Fruit fly (Drosophila melanogaster): Measurements from ENCODE around the gene MME1.

Gene MME1

dm6 chr2L:7073011-7073410 is 45.7 kb downstream of the MME1 start:
- TF ChIP-seq CG8159 (tag; optimal IDR thresholded peaks at IDR 0.05), result peak; percentile 52
- peak; percentile 46 for TF ChIP-seq CG17806 (tag; optimal IDR thresholded peaks at IDR 0.05)
- no peak for TF ChIP-seq gl (tag; optimal IDR thresholded peaks at IDR 0.05)
- no peak for TF ChIP-seq CG13204 (GFP tag; optimal IDR thresholded peaks at IDR 0.05)
- TF ChIP-seq Pif1B (GFP tag; optimal IDR thresholded peaks at IDR 0.05), result no peak
- TF ChIP-seq D1 (tag; optimal IDR thresholded peaks at IDR 0.05), result no peak
- peak; percentile 68 for TF ChIP-seq CG8301 (tag; optimal IDR thresholded peaks at IDR 0.05)
- TF ChIP-seq CG12605 (GFP tag; IDR thresholded peaks at IDR 0.05), result no peak
- no peak for TF ChIP-seq CG10348 (GFP tag; IDR thresholded peaks at IDR 0.05)
- no peak for TF ChIP-seq Snoo (tag; optimal IDR thresholded peaks at IDR 0.05)
- peak; percentile 71; the same call in 2 of the 3 replicates for TF ChIP-seq CG4496 (GFP tag; IDR thresholded peaks at IDR 0.05)
- TF ChIP-seq CG9948 (tag; optimal IDR thresholded peaks at IDR 0.05), result peak; percentile 39
- peak; percentile 58 for TF ChIP-seq Pif1A (GFP tag; optimal IDR thresholded peaks at IDR 0.05)
- no peak for TF ChIP-seq rn (GFP tag; IDR thresholded peaks at IDR 0.05)
- no peak for TF ChIP-seq fd96Ca (GFP tag; IDR thresholded peaks at IDR 0.05)
- TF ChIP-seq EcR (GFP tag; optimal IDR thresholded peaks at IDR 0.05), result no peak
- TF ChIP-seq CG14655 (GFP tag; optimal IDR thresholded peaks at IDR 0.05), result peak; percentile 54
- TF ChIP-seq Ets98B (GFP tag; IDR thresholded peaks at IDR 0.05), result peak; percentile 76
- peak; percentile 69 for TF ChIP-seq CG32121 (GFP tag; IDR thresholded peaks at IDR 0.05)
- peak; percentile 17 for TF ChIP-seq CG15710 (tag; optimal IDR thresholded peaks at IDR 0.05)
- TF ChIP-seq CG34367 (tag; optimal IDR thresholded peaks at IDR 0.05), result no peak

dm6 chr2L:7076055-7076700 is 48.9 kb downstream of the MME1 start:
- TF ChIP-seq CG34367 (tag; optimal IDR thresholded peaks at IDR 0.05) (peak; percentile 91), CG17806 (tag; optimal IDR thresholded peaks at IDR 0.05) (peak; percentile 87), Pif1B (GFP tag; optimal IDR thresholded peaks at IDR 0.05) (peak; percentile 83), CG15710 (tag; optimal IDR thresholded peaks at IDR 0.05) (peak; percentile 95), Snoo (tag; optimal IDR thresholded peaks at IDR 0.05) (peak; percentile 37), Pif1A (GFP tag; optimal IDR thresholded peaks at IDR 0.05) (peak; percentile 86), CG8159 (tag; optimal IDR thresholded peaks at IDR 0.05) (peak; percentile 89), CG9948 (tag; optimal IDR thresholded peaks at IDR 0.05) (peak; percentile 84), D1 (tag; optimal IDR thresholded peaks at IDR 0.05) (peak; percentile 32), CG4496 (GFP tag; IDR thresholded peaks at IDR 0.05) (peak; percentile 87), CG12605 (GFP tag; IDR thresholded peaks at IDR 0.05) (peak; percentile 75), CG10348 (GFP tag; IDR thresholded peaks at IDR 0.05) (no peak), CG32121 (GFP tag; IDR thresholded peaks at IDR 0.05) (peak; percentile 52), CG8301 (tag; optimal IDR thresholded peaks at IDR 0.05) (peak; percentile 76), fd96Ca (GFP tag; IDR thresholded peaks at IDR 0.05) (peak; percentile 86), CG14655 (GFP tag; optimal IDR thresholded peaks at IDR 0.05) (peak; percentile 80), EcR (GFP tag; optimal IDR thresholded peaks at IDR 0.05) (peak; percentile 64), rn (GFP tag; IDR thresholded peaks at IDR 0.05) (peak; percentile 67), gl (tag; optimal IDR thresholded peaks at IDR 0.05) (peak; percentile 73), Ets98B (GFP tag; IDR thresholded peaks at IDR 0.05) (peak; percentile 81), CG13204 (GFP tag; optimal IDR thresholded peaks at IDR 0.05) (peak; percentile 77)

DNA sequence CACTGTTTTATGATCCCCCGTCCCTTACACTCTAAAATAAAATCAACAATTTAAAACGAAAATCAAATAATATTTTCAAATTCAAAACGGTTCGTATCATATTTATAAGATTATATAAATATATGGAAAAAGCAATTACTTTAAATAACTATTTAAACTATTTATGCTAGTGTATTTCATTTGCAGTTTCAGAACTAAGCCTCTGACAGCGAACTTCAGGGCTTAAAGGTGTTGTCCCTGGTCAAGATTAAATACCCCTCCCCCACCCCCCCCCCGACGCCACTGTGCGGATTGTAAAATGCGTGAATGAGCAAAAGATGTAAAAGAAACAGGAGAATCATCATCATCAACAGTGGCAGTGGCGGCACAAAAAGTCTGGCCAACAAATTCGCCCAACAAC is 49.5 kb downstream of the MME1 start:
- TF ChIP-seq CG14655 (GFP tag; optimal IDR thresholded peaks at IDR 0.05) (peak; percentile 3), CG15710 (tag; optimal IDR thresholded peaks at IDR 0.05) (peak; percentile 36), CG12605 (GFP tag; IDR thresholded peaks at IDR 0.05) (no peak), gl (tag; optimal IDR thresholded peaks at IDR 0.05) (no peak), fd96Ca (GFP tag; IDR thresholded peaks at IDR 0.05) (no peak), CG8159 (tag; optimal IDR thresholded peaks at IDR 0.05) (peak; percentile 45), Ets98B (GFP tag; IDR thresholded peaks at IDR 0.05) (no peak), CG9948 (tag; optimal IDR thresholded peaks at IDR 0.05) (peak; percentile 13), CG17806 (tag; optimal IDR thresholded peaks at IDR 0.05) (peak; percentile 22)

All from whole organism, pupa.